Fruit fly (Drosophila melanogaster): ENCODE measurements around the gene oc.
A peak's percentile ranks its signal among the peaks of the same experiment; 100 is the strongest.

oc gene

DNA sequence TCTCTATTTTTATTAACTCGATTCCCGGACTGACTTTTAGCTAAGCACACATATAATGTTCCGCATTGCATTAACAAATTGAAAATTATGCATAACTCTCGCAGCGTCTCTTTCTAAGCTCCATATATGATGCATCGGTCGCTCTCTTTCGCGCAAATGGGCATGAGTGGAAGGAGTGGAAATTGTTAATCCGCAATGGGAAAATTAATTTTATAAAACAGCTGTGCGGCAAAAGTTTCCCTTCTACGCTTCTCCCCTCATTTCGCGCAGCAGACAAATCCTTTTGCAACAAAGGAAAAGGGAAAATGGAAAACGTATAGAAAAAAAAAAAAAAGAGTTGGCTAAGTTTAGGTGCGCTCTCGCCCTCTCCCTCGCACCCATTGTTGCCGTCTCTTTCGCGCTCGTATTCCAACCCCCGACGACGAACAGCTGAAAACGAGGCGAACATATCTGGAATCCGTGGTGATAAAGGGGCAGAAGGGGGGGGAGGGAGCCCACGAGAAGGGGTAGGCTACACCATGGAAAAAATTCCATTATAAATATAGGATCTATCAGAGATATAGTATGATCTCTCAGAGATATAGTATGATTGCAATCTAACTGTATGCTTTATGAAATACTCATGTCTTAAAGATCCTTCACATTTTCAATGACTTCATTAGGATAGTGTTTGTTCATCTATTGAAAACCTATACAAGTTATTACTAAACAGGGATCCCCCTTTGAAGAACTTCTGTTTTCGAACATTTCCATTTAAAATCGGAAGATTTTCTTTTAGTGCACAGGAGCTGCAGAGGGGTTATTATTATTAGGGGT, 14.2 kb downstream of the oc start (continued):
- TF ChIP-seq rib (GFP tag; IDR thresholded peaks at IDR 0.05) (no peak), sens (GFP tag) (peak; percentile 61), CG13287 (GFP tag; IDR thresholded peaks at IDR 0.05; ENCODE audit: partially characterized antibody) (no peak), CG15696 (tag; optimal IDR thresholded peaks at IDR 0.05) (peak; percentile 20), CG30020 (tag; optimal IDR thresholded peaks at IDR 0.05) (no peak), CG6654 (GFP tag; optimal IDR thresholded peaks at IDR 0.05) (no peak), CG13424 (tag; optimal IDR thresholded peaks at IDR 0.05) (no peak), sqz (GFP tag; optimal IDR thresholded peaks at IDR 0.05) (peak; percentile 64), oc (tag; optimal IDR thresholded peaks at IDR 0.05) (peak; percentile 94), NC2β (GFP tag; optimal IDR thresholded peaks at IDR 0.05) (no peak), CG18262 (tag; optimal IDR thresholded peaks at IDR 0.05) (peak; percentile 39), CG9727 (GFP tag; optimal IDR thresholded peaks at IDR 0.05) (no peak), CG10267 (tag; optimal IDR thresholded peaks at IDR 0.05) (peak; percentile 17), CG10979 (tag; optimal IDR thresholded peaks at IDR 0.05) (peak; percentile 51), grau (tag; optimal IDR thresholded peaks at IDR 0.05) (peak; percentile 16), org-1 (GFP tag; optimal IDR thresholded peaks at IDR 0.05) (no peak), Bdp1 (GFP tag; optimal IDR thresholded peaks at IDR 0.05) (no peak), Atf3 (GFP tag; optimal IDR thresholded peaks at IDR 0.05) (no peak), HLHmδ (GFP tag; optimal IDR thresholded peaks at IDR 0.05) (no peak)

DNA sequence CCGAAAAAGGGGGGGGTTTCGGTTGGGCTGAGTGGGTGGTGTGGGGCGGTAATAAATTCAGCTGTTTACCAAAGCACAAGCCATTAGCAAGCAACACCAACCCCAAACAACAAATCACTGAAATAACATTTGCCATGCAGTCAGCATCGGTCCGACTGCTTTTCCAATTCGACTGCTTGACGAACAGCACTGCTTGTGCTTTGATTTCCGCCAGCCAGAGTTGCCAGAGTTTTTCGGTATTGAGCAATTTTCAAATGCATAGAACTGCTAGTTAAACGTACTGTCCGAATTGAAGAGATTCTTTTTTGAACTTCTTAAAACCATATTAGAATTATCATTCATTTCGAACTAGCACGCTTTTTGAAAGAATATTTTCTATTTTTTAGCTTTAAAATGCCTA, 15.7 kb downstream of the oc start:
- TF ChIP-seq lov (optimal IDR thresholded peaks at IDR 0.05) = no peak
- TF ChIP-seq lov (GFP tag; IDR thresholded peaks at IDR 0.05) = 0 out of 3 replicates have a peak, but pooled peaks have one; percentile 33
- no peak for TF ChIP-seq seq (GFP tag; IDR thresholded peaks at IDR 0.05)
- no peak for TF ChIP-seq Hr3 (GFP tag; optimal IDR thresholded peaks at IDR 0.05)
- TF ChIP-seq E2f2 (GFP tag; IDR thresholded peaks at IDR 0.05) = no peak
- no peak for TF ChIP-seq CG3726 (GFP tag; IDR thresholded peaks at IDR 0.05)
- TF ChIP-seq CG1647 (GFP tag; optimal IDR thresholded peaks at IDR 0.05) = no peak
- no peak for TF ChIP-seq Lim3 (GFP tag; IDR thresholded peaks at IDR 0.05)
- TF ChIP-seq nerfin-1 (tag; optimal IDR thresholded peaks at IDR 0.05) = no peak
- TF ChIP-seq oc (tag; optimal IDR thresholded peaks at IDR 0.05) = peak; percentile 36
- TF ChIP-seq kah (GFP tag; optimal IDR thresholded peaks at IDR 0.05) = no peak
- no peak for TF ChIP-seq Tbp (GFP tag; optimal IDR thresholded peaks at IDR 0.05)
- no peak for TF ChIP-seq CG8089 (GFP tag; optimal IDR thresholded peaks at IDR 0.05)
- peak; percentile 92 for TF ChIP-seq CG31365 (tag; optimal IDR thresholded peaks at IDR 0.05)
- no peak for TF ChIP-seq CG10366 (GFP tag; IDR thresholded peaks at IDR 0.05)
- no peak for TF ChIP-seq CG17612 (GFP tag; IDR thresholded peaks at IDR 0.05)
- TF ChIP-seq stwl (tag; optimal IDR thresholded peaks at IDR 0.05) = no peak
- TF ChIP-seq Bdp1 (GFP tag; optimal IDR thresholded peaks at IDR 0.05) = no peak
- TF ChIP-seq row (GFP tag; IDR thresholded peaks at IDR 0.05) = peak; percentile 32; the same call in 1 of the 3 replicates
- TF ChIP-seq pho (GFP tag; optimal IDR thresholded peaks at IDR 0.05) = no peak
- TF ChIP-seq Sry-β (GFP tag; optimal IDR thresholded peaks at IDR 0.05) = peak; percentile 70
- no peak for TF ChIP-seq H15 (GFP tag; IDR thresholded peaks at IDR 0.05)
- peak; percentile 35; the same call in 1 of the 2 replicates for TF ChIP-seq crol (GFP tag; IDR thresholded peaks at IDR 0.05)
- no peak for TF ChIP-seq cwo (GFP tag; optimal IDR thresholded peaks at IDR 0.05)
- no peak for TF ChIP-seq CG8944 (GFP tag; optimal IDR thresholded peaks at IDR 0.05)
- TF ChIP-seq CG8290 (GFP tag; optimal IDR thresholded peaks at IDR 0.05) = peak; percentile 61
- peak in 1 of 2 experiments; percentile 58 for TF ChIP-seq CG8290 (tag; optimal IDR thresholded peaks at IDR 0.05)
